Worm (Caenorhabditis elegans) whole organism, L2 larva: ENCODE measurements around the gene osgn-1.

ENCODE experiments used
- ama-1 ChIP-seq: fragments of 150-350 bp; optimal IDR thresholded peaks from 2 replicates; lab custom pipeline; 2018; ENCODE audit warnings: inconsistent platforms
- ceh-82 ChIP-seq: fragments of 150-350 bp; optimal IDR thresholded peaks from 2 replicates; lab custom pipeline; 2014; ENCODE audit warnings: missing biosample characterization, missing genetic modification characterization
- elt-1 ChIP-seq: fragments of 150-350 bp; optimal IDR thresholded peaks from 2 replicates; lab custom pipeline; 2014; ENCODE audit warnings: missing biosample characterization, missing genetic modification characterization
- nhr-12 ChIP-seq: fragments of 150-350 bp; optimal IDR thresholded peaks from 2 replicates; lab custom pipeline; 2014; ENCODE audit warnings: missing biosample characterization, missing genetic modification characterization
- unc-62 ChIP-seq: fragments of 150-350 bp; optimal IDR thresholded peaks from 2 replicates; lab custom pipeline; 2014; ENCODE audit warnings: missing biosample characterization, missing genetic modification reagents, missing genetic modification characterization

- TF ChIP-seq nhr-12 (tag; lab: Kevin White, UChicago): no peak
- no peak for TF ChIP-seq ceh-82
- no peak for TF ChIP-seq unc-62 (GFP tag; lab: Kevin White, UChicago)
- TF ChIP-seq elt-1 (tag; lab: Kevin White, UChicago): no peak
- TF ChIP-seq ama-1 (lab: Kevin White, UChicago): no peak
These were observed 3.7 kb downstream of the osgn-1 start for ce11 chrIV:4210868-4211267.
